Worm (Caenorhabditis elegans) whole organism, dauer: ENCODE results near the gene ncx-1.

Source experiments
- unc-62 ChIP-seq: sonication (generic microtip); optimal IDR thresholded peaks from 2 replicates; lab custom pipeline; 2017; ENCODE audit warnings: missing biosample characterization, missing genetic modification reagents, missing genetic modification characterization

Gene ncx-1

DNA sequence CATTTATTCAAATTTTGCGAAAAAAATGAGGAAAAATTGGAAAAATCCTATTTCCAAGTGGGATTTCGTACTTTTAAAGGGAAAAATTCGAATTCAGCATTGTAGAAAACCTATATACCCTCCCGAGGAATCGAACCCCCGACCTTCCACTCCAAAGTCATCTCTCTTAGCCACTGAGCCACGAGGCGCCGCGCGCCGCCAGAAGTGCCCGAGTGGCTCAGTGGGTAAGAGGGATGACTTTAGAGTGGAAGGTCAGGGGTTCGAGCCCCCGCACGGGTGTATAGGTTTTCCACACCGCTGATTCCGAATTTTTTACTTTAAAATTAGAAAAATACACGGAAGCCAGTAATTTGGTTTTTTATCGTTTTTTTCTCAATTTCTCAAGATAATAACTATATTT, 14.3 kb upstream of the ncx-1 start:
- no peak for TF ChIP-seq unc-62 (GFP tag; lab: Kevin White, UChicago)

DNA sequence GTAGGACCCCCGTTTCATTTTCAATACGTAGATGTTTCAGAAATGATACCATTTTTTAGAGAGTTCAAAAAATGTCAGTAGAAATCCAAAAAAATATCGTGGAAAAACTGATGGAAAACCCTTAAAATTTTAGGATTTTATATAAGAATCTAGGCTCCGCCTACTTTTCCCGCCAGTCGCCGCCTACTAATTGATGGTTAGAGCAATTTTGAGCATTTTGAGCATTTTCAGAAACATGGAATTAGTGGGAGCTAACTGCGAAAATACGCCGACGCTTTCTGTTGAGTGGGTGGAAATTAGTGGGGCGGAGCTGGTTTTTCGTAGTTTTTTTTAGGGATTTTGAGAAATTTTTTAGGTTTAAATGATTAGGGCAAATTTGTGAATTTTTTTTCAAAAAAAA, 12.7 kb upstream of the ncx-1 start, which contains the start of gene ssu-1:
Gene ssu-1, minus strand, starts transcription at position 101 of the 400 bp plus-strand sequence.
- no peak for TF ChIP-seq unc-62 (GFP tag; lab: Kevin White, UChicago)

DNA sequence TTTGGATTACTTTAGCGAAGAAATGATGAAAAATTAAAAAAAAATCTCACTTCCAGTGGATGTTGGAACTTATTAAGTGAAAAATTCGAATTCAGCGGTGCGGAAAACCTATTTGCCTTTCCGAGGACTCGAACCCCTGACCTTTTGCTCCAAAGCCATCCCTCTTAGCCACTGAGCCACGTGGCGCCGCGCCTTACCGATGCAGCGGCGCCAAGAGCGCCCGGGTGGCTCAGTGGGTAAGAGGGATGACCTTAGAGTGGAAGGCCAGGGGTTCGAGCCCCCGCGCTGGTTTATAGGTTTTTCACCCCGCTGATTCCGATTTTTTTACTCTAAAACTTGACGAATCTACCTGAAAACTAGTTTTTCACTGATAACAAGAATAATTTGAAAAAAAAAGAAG, 7.1 kb upstream of the ncx-1 start:
- TF ChIP-seq unc-62 (GFP tag; lab: Kevin White, UChicago): no peak

DNA sequence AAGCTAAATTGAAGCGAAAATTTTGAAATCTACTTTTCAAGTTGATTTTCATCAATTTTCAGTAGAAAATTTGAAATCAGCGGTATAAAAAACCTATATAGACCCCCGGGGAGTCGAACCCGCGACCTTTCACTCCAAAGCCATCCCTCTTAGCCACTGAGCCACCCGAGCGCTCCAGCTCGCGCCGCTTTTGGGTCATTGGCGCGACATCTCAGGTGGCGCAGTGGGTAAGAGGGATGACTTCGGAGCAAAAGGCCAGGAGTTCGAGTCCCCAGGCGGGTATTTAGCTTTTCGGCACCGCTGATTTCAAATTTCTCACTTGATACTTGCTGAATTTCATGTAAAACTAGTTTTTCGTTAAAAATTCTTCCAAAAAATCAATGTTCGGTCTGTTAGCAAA, 6.2 kb upstream of the ncx-1 start:
- no peak for TF ChIP-seq unc-62 (GFP tag; lab: Kevin White, UChicago)

DNA sequence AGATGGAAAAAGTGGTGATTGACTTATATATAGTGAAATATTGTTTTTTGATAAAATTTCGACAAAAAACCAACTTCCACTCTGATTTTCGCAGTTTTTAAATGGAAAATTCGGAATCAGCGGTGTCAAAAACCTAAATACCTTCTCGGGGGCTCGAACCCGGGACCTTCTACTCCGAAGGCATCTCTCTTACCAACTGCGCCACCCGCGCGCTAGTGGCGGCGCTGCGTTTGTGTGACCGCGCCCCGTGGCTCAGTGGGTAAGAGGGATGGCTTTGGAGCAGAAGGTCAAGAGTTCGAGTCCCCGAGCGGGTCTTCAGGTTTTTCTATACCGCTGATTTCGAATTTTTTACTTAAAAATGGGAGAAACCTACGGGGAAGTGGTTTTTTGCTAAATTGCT, 4.7 kb upstream of the ncx-1 start:
- TF ChIP-seq unc-62 (GFP tag; lab: Kevin White, UChicago): no peak

DNA sequence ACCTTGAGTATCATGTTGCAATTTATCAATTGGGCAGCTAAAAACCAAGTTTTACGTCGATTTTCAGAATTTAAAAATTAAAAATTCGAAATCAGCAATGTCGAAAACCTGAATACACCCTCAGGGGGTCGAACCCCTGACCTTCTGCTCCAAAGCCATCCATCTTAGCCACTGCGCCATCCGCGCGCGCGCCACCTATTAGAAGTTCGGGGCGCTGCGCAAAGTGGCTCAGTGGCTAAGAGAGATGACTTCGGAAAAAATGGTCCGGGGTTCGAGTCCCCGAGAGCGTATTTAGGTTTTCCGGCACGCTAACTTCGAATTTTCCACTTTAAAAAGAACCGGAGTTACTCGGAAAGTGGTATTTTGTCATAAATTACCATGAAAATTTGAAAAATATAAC, 3.9 kb upstream of the ncx-1 start:
- TF ChIP-seq unc-62 (GFP tag; lab: Kevin White, UChicago): no peak

DNA sequence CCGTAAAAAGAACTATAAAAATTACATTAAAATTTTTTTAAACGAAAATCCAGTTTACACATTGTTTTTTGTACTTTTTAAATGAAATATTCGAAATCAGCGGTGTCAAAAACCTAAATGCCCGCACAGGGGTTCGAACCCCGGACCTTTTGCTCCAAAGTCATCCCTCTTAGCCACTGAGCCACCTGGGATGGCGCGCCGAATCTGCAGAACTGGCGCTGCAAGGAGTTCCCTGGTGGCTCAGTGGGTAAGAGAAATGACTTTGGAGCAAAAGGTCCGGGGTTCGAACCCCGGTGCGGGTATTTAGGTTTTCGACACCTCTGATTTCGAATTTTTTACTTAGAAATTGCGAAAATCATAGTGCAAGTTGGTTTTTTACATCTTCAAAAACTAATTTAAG, 3.1 kb upstream of the ncx-1 start:
- no peak for TF ChIP-seq unc-62 (GFP tag; lab: Kevin White, UChicago)

DNA sequence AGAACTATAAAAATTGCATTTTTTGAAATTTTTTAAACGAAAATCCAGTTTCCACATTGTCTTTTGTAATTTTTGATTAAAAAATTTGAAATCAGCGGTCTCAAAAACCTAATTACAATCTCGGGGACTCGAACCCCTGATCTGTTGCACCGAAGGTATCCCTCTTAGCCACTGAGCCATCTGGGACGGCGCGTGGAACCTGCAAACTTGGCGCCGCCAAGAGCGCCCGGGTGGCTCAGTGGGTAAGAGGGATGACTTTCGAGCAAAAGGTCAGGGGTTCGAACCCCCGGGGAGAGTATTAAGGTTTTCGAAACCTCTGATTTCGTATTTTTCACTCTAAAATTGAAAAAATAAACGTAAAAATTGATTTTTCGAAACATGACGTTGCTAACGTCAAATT, 2.5 kb upstream of the ncx-1 start:
- no peak for TF ChIP-seq unc-62 (GFP tag; lab: Kevin White, UChicago)

DNA sequence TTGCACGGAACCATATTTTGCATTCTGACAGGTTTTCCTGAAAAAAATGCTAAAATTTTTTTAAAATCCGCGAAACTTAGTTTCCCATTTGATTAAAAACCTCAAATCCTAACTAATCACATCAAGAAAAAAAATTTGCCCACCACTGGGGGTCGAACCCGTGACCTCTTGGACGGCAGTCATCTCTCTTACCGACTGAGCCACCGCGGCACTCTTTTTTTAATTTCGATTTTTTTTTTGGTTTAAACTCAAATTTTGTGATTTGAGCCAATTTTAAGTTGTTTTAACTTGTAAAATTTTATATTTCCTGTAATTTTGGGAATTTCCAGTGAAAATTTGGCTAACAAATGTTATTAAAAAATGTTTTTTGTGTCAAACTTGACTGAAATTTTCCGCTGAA, 703 bp downstream of the ncx-1 start:
- TF ChIP-seq unc-62 (GFP tag; lab: Kevin White, UChicago): no peak

DNA sequence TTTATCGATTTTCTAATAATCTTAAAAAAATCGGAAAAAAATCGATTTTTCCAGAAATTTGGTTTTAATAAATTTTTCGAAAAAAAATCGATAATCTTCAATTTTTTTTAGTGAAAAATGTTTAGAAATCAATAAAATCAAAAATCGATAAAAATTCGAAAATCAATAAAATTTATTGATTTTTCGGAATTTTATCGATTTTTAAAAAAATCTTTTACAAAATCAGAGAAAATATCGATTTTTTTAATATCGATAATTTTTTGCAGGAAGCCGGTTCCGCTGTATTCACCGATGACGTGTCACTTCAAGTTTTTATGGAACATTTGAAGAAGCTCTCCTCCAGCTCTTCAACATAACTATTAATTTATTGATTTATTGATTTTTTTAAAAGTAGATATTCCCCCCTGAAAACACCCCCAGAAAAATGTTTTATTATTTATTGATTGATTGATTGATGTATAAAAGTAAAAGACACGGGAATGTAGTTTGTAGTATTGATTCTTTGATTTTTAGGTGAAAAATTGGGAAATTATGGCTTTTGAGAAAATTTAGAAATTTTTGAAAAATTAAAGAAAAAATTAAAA, 15.2 kb downstream of the ncx-1 start:
- no peak for TF ChIP-seq unc-62 (GFP tag; lab: Kevin White, UChicago)

DNA sequence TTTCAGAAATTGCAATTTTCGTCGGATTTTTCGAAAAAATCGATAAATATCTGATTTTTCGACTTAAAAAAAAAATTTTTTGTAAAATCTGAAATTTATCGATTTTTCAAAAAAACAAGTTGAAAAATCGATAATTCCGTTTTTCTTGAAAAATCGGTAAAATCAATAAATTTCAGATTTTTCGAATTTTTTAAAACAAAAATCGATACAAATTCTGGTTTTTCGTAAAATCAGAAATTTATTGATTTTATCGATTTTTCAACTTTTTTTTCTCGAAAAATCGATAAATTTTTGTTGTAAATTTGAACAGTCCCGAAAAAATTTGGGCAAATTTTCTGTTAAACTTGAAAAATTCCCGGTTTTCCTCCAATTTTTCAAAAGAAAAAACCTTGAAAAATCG, 16.1 kb downstream of the ncx-1 start:
- no peak for TF ChIP-seq unc-62 (GFP tag; lab: Kevin White, UChicago)

DNA sequence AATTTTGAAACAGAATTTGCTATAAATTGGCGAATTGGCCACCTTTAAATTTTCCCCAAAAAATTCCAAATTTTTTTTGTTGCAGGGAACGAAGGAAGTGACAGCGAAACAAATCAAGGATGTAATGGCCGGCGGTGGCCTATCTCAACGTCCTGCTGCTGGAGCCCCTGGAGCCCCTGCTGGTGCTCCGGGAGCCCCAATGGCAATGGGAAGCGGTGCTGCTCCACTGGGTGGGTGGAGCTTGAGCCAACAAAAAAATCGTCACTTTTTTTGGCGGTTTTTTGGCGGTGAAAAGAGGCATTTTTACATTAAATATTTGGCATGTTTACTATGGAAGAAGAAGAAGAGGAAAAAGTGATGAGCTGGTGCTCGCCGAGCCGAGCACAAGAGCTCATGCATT, 23.3 kb downstream of the ncx-1 start:
- TF ChIP-seq unc-62 (GFP tag; lab: Kevin White, UChicago): no peak

DNA sequence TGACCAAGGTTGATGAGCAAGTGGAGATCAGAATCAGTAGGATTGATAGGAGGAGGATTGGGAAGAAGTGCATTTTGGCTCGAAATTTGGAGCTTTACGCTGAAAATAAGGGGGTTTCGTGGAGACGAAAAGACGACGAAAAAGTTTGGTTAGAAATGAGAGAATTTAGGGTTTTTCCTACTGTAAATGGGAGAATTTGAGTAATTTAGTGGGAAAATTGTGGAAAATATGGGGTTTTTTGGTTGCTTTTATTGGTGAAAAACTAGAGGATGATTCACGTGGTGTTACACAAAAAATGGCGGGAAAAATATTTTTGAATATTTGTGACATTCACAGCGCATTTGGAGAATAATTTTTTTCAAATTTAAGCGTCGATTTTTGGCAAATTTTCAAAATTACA, 25.6 kb downstream of the ncx-1 start, which contains the start of gene nlp-69:
Gene nlp-69, minus strand, starts transcription at position 101 of the 400 bp plus-strand sequence.
- no peak for TF ChIP-seq unc-62 (GFP tag; lab: Kevin White, UChicago)

DNA sequence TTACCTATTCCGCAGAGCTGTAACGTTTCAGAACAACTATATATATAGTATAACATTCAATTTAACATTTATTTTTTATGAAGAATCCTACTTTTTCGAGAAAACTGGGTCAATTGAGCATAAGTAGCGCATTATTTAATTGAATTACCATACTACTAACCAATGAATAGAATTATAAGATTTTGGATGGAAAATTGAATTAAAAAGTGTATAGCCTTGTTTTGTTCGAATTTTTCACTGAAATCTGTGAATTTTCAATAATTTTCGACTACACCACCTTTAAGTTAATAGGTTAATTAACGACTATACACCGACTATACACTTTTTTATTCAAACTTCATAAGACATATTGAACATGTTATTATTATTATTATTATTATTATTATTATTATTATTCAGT, 26.5 kb downstream of the ncx-1 start:
- TF ChIP-seq unc-62 (GFP tag; lab: Kevin White, UChicago): no peak

DNA sequence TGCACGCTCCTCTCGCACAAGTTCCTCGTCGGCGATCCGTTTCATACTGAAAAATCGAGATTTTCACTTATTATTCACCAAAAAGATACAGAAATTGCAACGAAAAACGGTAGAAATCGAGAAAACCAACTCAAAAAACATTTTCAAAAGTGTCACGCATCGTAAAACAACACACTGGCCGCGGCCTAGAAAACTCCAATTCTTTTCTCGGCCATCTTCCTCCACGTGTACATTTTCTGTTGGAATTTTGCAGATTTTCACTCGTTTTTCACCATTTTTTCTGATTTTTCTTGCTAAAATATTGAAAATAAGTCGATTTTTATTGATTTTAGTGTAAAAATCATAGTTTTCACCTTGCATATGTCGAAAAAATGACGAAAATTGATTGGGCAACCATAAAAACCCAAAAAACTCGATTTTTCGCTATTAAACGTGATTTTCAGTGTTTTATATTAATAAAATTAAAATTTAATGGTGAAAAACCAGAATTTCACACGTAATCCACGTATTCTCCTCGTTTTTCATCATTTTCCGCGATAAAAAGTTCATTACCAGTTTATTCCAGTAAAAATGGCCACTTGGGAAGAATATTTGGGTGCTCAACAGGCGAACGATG, 29.7 kb downstream of the ncx-1 start, which contains the start of the genes dcs-1 and sec-23:
Gene dcs-1, minus strand, starts transcription at position 46 of the 616 bp plus-strand sequence.
Gene sec-23, plus strand, starts transcription at position 566 of the 616 bp plus-strand sequence.
- no peak for TF ChIP-seq unc-62 (GFP tag; lab: Kevin White, UChicago)

DNA sequence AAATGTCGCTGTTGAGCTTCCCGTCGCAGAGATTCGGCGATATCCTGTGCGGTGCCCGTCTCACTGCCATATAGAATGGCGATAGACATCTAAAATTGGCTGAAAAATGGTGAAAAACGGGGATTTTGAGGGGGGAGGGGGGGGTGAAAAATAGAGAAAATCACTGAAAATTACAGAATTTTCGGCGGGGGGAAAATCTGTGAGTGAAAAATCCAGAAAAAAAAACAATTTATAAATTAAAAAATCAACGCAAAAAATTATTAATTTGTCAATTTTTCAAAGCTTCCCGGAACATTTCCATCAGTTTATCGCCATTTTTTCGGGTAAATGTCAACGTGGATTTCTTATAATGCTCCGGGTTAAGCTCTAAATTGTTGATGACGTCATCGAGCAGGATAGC, 32.8 kb downstream of the ncx-1 start, which contains the start of gene fre-1:
Gene fre-1, minus strand, starts transcription at position 101 of the 400 bp plus-strand sequence.
- no peak for TF ChIP-seq unc-62 (GFP tag; lab: Kevin White, UChicago)

DNA sequence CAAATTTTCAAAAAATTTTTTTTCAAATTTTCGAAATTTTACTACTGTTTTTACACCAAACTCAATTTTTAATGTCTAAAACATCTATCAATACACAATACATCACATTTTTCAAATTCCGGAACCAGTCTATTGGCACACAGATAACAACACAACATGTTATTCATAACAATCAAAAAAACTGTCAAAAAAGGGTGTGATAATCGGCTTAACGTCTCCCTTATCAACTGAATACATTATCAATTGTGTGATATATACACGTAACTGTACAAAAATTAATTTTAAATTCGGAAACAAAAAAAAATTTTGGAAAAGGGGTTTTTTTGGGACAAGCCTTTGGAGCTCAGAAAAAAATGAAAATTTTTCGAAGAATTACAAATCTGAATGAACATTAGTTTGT, 46.1 kb downstream of the ncx-1 start:
- TF ChIP-seq unc-62 (GFP tag; lab: Kevin White, UChicago): no peak
